Fruit fly (Drosophila melanogaster) whole organism, prepupa: ENCODE measurements around the gene Gfat2.

Experiments used
- Blimp-1 ChIP-seq: fragments of 200-800 bp; sonication (Bioruptor generic); optimal IDR thresholded peaks from 3 replicates; lab custom pipeline; 2017; ENCODE audit warnings: missing biosample characterization, missing genetic modification characterization, mild to moderate bottlenecking, moderate library complexity, missing genetic modification reagents
- CG10669 ChIP-seq: fragments of 200-800 bp; sonication (Bioruptor generic); optimal IDR thresholded peaks from 3 replicates; lab custom pipeline; 2018; ENCODE audit warnings: missing biosample characterization, mild to moderate bottlenecking, missing genetic modification characterization, moderate library complexity
- CG11294 ChIP-seq: fragments of 200-800 bp; sonication (Bioruptor generic); IDR thresholded peaks from 2 replicates; pipeline ENCODE4 v1.3.6; 2022; ENCODE audit warnings: missing biosample characterization, missing genetic modification characterization
- CG11762 ChIP-seq: fragments of 200-800 bp; sonication (Bioruptor generic); optimal IDR thresholded peaks from 3 replicates; lab custom pipeline; 2016; ENCODE audit warnings: missing biosample characterization, missing genetic modification characterization; ENCODE audit not compliant: insufficient read depth
- CG11902 ChIP-seq: fragments of 200-800 bp; sonication (Bioruptor generic); optimal IDR thresholded peaks from 3 replicates; lab custom pipeline; 2016; ENCODE audit warnings: missing biosample characterization, missing genetic modification characterization
- CG15336 ChIP-seq: fragments of 200-800 bp; sonication (Bioruptor generic); IDR thresholded peaks from 2 replicates; pipeline ENCODE4 v1.3.6; 2022; ENCODE audit warnings: missing biosample characterization, missing genetic modification characterization
- CG1621 ChIP-seq: fragments of 200-800 bp; sonication (Bioruptor generic); optimal IDR thresholded peaks from 3 replicates; lab custom pipeline; 2018; ENCODE audit warnings: missing biosample characterization, mild to moderate bottlenecking, missing genetic modification characterization
- CG3032 ChIP-seq: fragments of 200-800 bp; optimal IDR thresholded peaks from 2 replicates; lab custom pipeline; 2019; ENCODE audit warnings: missing biosample characterization, mild to moderate bottlenecking, missing genetic modification characterization, moderate library complexity
- CG31627 ChIP-seq: fragments of 200-800 bp; sonication (Bioruptor generic); optimal IDR thresholded peaks from 3 replicates; lab custom pipeline; 2016; ENCODE audit warnings: missing biosample characterization, missing genetic modification characterization
- CG32006 ChIP-seq: fragments of 200-800 bp; sonication (Bioruptor generic); optimal IDR thresholded peaks from 3 replicates; lab custom pipeline; 2017; ENCODE audit warnings: missing biosample characterization, mild to moderate bottlenecking, missing genetic modification characterization
- CG3919 ChIP-seq: fragments of 200-800 bp; sonication (Bioruptor generic); optimal IDR thresholded peaks from 3 replicates; lab custom pipeline; 2016; ENCODE audit warnings: missing biosample characterization, missing genetic modification characterization
- CG6276 ChIP-seq: fragments of 200-800 bp; sonication (Bioruptor generic); optimal IDR thresholded peaks from 2 replicates; lab custom pipeline; 2017; ENCODE audit warnings: missing biosample characterization, mild to moderate bottlenecking, missing genetic modification characterization
- CG6792 ChIP-seq: fragments of 200-800 bp; sonication (Bioruptor generic); optimal IDR thresholded peaks from 3 replicates; lab custom pipeline; 2016; ENCODE audit warnings: missing biosample characterization, missing genetic modification characterization
- CG6808 ChIP-seq: fragments of 200-800 bp; sonication (Bioruptor generic); optimal IDR thresholded peaks from 3 replicates; lab custom pipeline; 2017; ENCODE audit warnings: missing biosample characterization, missing genetic modification characterization, mild to moderate bottlenecking, moderate library complexity, missing genetic modification reagents
- CG6854 ChIP-seq: fragments of 200-800 bp; sonication (Bioruptor generic); optimal IDR thresholded peaks from 2 replicates; lab custom pipeline; 2017; ENCODE audit warnings: missing biosample characterization, mild to moderate bottlenecking, missing genetic modification characterization
- CG7368 ChIP-seq: fragments of 200-800 bp; sonication (Bioruptor generic); optimal IDR thresholded peaks from 3 replicates; lab custom pipeline; 2016; ENCODE audit warnings: missing biosample characterization, missing genetic modification characterization
- CG8119 ChIP-seq: fragments of 200-800 bp; sonication (Bioruptor generic); IDR thresholded peaks from 3 replicates; pipeline ENCODE4 v1.3.6; 2022; ENCODE audit warnings: missing biosample characterization, missing genetic modification characterization
- CG8319 ChIP-seq: fragments of 200-800 bp; sonication (Bioruptor generic); optimal IDR thresholded peaks from 3 replicates; lab custom pipeline; 2016; ENCODE audit warnings: missing biosample characterization, missing genetic modification characterization
- CG8632 ChIP-seq: fragments of 200-800 bp; sonication (Bioruptor generic); optimal IDR thresholded peaks from 3 replicates; lab custom pipeline; 2016; ENCODE audit warnings: missing biosample characterization, missing genetic modification characterization
- CG9139 ChIP-seq: fragments of 200-800 bp; sonication (Bioruptor generic); optimal IDR thresholded peaks from 3 replicates; lab custom pipeline; 2017; ENCODE audit warnings: missing biosample characterization, mild to moderate bottlenecking, missing genetic modification characterization
- Eip78C ChIP-seq: fragments of 200-800 bp; sonication (Bioruptor generic); peaks from one replicate; lab custom pipeline; 2016; ENCODE audit warnings: missing biosample characterization, missing genetic modification characterization
- Eip93F ChIP-seq: fragments of 200-800 bp; sonication (Bioruptor generic); optimal IDR thresholded peaks from 2 replicates; lab custom pipeline; 2016; ENCODE audit warnings: missing biosample characterization, mild to moderate bottlenecking, missing genetic modification characterization
- Ets96B ChIP-seq: fragments of 200-800 bp; optimal IDR thresholded peaks from 2 replicates; lab custom pipeline; 2019; ENCODE audit warnings: missing biosample characterization, mild to moderate bottlenecking, missing genetic modification characterization, moderate library complexity
- Hr38 ChIP-seq: sonication (Bioruptor generic); optimal IDR thresholded peaks from 2 replicates; lab custom pipeline; 2016; ENCODE audit warnings: missing biosample characterization, missing genetic modification characterization
- Hr39 ChIP-seq: fragments of 200-800 bp; sonication (Bioruptor generic); optimal IDR thresholded peaks from 2 replicates; lab custom pipeline; 2016; ENCODE audit warnings: missing biosample characterization, missing genetic modification characterization
- Hr4 ChIP-seq: fragments of 200-800 bp; sonication (Bioruptor generic); optimal IDR thresholded peaks from 3 replicates; lab custom pipeline; 2016; ENCODE audit warnings: missing biosample characterization, missing genetic modification characterization
- Lpt ChIP-seq: fragments of 200-800 bp; sonication (Bioruptor generic); optimal IDR thresholded peaks from 3 replicates; lab custom pipeline; 2016; ENCODE audit warnings: missing biosample characterization, missing genetic modification characterization
- Met ChIP-seq: fragments of 200-800 bp; sonication (Bioruptor generic); optimal IDR thresholded peaks from 3 replicates; lab custom pipeline; 2016; ENCODE audit warnings: missing biosample characterization, missing genetic modification characterization
- Smox ChIP-seq: fragments of 200-800 bp; sonication (Bioruptor generic); optimal IDR thresholded peaks from 3 replicates; lab custom pipeline; 2016; ENCODE audit warnings: missing biosample characterization, missing genetic modification characterization
- Sox102F ChIP-seq: fragments of 200-800 bp; sonication (Bioruptor generic); optimal IDR thresholded peaks from 2 replicates; lab custom pipeline; 2016; ENCODE audit warnings: missing biosample characterization, mild to moderate bottlenecking, missing genetic modification characterization
- Sox14 ChIP-seq: fragments of 200-800 bp; sonication (Bioruptor generic); optimal IDR thresholded peaks from 3 replicates; lab custom pipeline; 2016; ENCODE audit warnings: missing biosample characterization, missing genetic modification characterization
- Sox15 ChIP-seq: fragments of 200-800 bp; sonication (Bioruptor generic); optimal IDR thresholded peaks from 3 replicates; lab custom pipeline; 2016; ENCODE audit warnings: missing biosample characterization, missing genetic modification characterization
- achi ChIP-seq: fragments of 200-800 bp; sonication (Bioruptor generic); optimal IDR thresholded peaks from 3 replicates; lab custom pipeline; 2016; ENCODE audit warnings: missing biosample characterization, missing genetic modification characterization
- acj6 ChIP-seq: fragments of 200-800 bp; sonication (Bioruptor generic); optimal IDR thresholded peaks from 3 replicates; lab custom pipeline; 2016; ENCODE audit warnings: missing biosample characterization, missing genetic modification characterization
- cyc ChIP-seq: fragments of 200-800 bp; sonication (Bioruptor generic); optimal IDR thresholded peaks from 3 replicates; lab custom pipeline; 2016; ENCODE audit warnings: missing biosample characterization, missing genetic modification characterization
- dsx ChIP-seq: fragments of 200-800 bp; optimal IDR thresholded peaks from 3 replicates; lab custom pipeline; 2019; ENCODE audit warnings: missing biosample characterization, mild to moderate bottlenecking, missing genetic modification characterization, moderate library complexity; ENCODE audit not compliant: poor library complexity, severe bottlenecking
- eg ChIP-seq: fragments of 200-800 bp; sonication (Bioruptor generic); IDR thresholded peaks from 3 replicates; pipeline ENCODE4 v1.3.6; 2022; ENCODE audit warnings: missing biosample characterization, missing genetic modification characterization
- esn ChIP-seq: fragments of 200-800 bp; sonication (Bioruptor generic); optimal IDR thresholded peaks from 2 replicates; lab custom pipeline; 2016; ENCODE audit warnings: missing biosample characterization, mild to moderate bottlenecking, missing genetic modification characterization, moderate library complexity
- fd59A ChIP-seq: fragments of 200-800 bp; sonication (Bioruptor generic); optimal IDR thresholded peaks from 2 replicates; lab custom pipeline; 2017; ENCODE audit warnings: missing biosample characterization, mild to moderate bottlenecking, missing genetic modification characterization, missing genetic modification reagents
- fkh ChIP-seq: fragments of 200-800 bp; sonication (Bioruptor generic); optimal IDR thresholded peaks from 3 replicates; lab custom pipeline; 2017; ENCODE audit warnings: missing biosample characterization, mild to moderate bottlenecking, missing genetic modification characterization, moderate library complexity
- net ChIP-seq: fragments of 200-800 bp; sonication (Bioruptor generic); optimal IDR thresholded peaks from 3 replicates; lab custom pipeline; 2016; ENCODE audit warnings: missing biosample characterization, missing genetic modification characterization
- pdm3 ChIP-seq: fragments of 200-800 bp; sonication (Bioruptor generic); optimal IDR thresholded peaks from 3 replicates; lab custom pipeline; 2016; ENCODE audit warnings: missing biosample characterization, missing genetic modification characterization
- salr ChIP-seq, 2 experiments: fragments of 200-800 bp; sonication (Bioruptor generic); optimal IDR thresholded peaks; 3 replicates each; lab custom pipeline; 2016 to 2018; ENCODE audit warnings: missing biosample characterization in 2 of 2, missing genetic modification characterization in 2 of 2, mild to moderate bottlenecking in 1 of 2
- ss ChIP-seq, 2 experiments: fragments of 200-800 bp; sonication (Bioruptor generic); optimal IDR thresholded peaks; 2 replicates in 1 of 2; 3 replicates in 1 of 2; lab custom pipeline; 2017 to 2018; ENCODE audit warnings: mild to moderate bottlenecking in 2 of 2, missing biosample characterization in 2 of 2, missing genetic modification characterization in 2 of 2, moderate library complexity in 1 of 2
- svp ChIP-seq: fragments of 200-800 bp; sonication (Bioruptor generic); peaks from one replicate; lab custom pipeline; 2016; ENCODE audit warnings: missing biosample characterization, missing genetic modification characterization
- topi ChIP-seq: fragments of 200-800 bp; sonication (Bioruptor generic); optimal IDR thresholded peaks from 3 replicates; lab custom pipeline; 2016; ENCODE audit warnings: missing biosample characterization, missing genetic modification characterization
- vri ChIP-seq: fragments of 200-800 bp; sonication (Bioruptor generic); optimal IDR thresholded peaks from 3 replicates; lab custom pipeline; 2016; ENCODE audit warnings: missing biosample characterization, mild to moderate bottlenecking, missing genetic modification characterization

Gene Gfat2

dm6 chr3R:28331126-28331490 lies 8.5 kb downstream of the Gfat2 start:
- TF ChIP-seq CG15336 (GFP tag; lab: Robert Waterston, UW) (no peak; the same call in 1 of the 2 replicates), pdm3 (GFP tag; lab: Kevin White, UChicago) (no peak), Eip78C (peak; percentile 27), CG11762 (GFP tag; lab: Kevin White, UChicago) (no peak), CG11294 (GFP tag; lab: Robert Waterston, UW) (no peak), Hr39 (GFP tag; lab: Kevin White, UChicago) (no peak), Lpt (GFP tag; lab: Kevin White, UChicago) (no peak), acj6 (GFP tag; lab: Kevin White, UChicago) (no peak)

- TF ChIP-seq fd59A (GFP tag; lab: Kevin White, UChicago), result no peak
- peak; percentile 13 for TF ChIP-seq Met
- TF ChIP-seq Blimp-1, result peak; percentile 93
- TF ChIP-seq topi, result no peak
- TF ChIP-seq CG31627 (GFP tag; lab: Kevin White, UChicago), result peak; percentile 11
- peak; percentile 20 for TF ChIP-seq acj6 (GFP tag; lab: Kevin White, UChicago)
- TF ChIP-seq salr (GFP tag; optimal IDR thresholded peaks at IDR 0.05; lab: Kevin White, UChicago), result no peak
- no peak for TF ChIP-seq pdm3 (GFP tag; lab: Kevin White, UChicago)
- no peak for TF ChIP-seq CG11762 (GFP tag; lab: Kevin White, UChicago)
- no peak for TF ChIP-seq CG1621
- TF ChIP-seq CG11902 (GFP tag; lab: Kevin White, UChicago), result no peak
- no peak for TF ChIP-seq net (GFP tag; lab: Kevin White, UChicago)
- no peak for TF ChIP-seq cyc (GFP tag; lab: Kevin White, UChicago)
- TF ChIP-seq CG32006 (GFP tag; lab: Kevin White, UChicago), result peak; percentile 7
- TF ChIP-seq CG8632 (GFP tag; lab: Kevin White, UChicago), result peak; percentile 23
- TF ChIP-seq svp (GFP tag; lab: Kevin White, UChicago), result peak; percentile 18
- peak; percentile 1 for TF ChIP-seq CG3032 (tag; lab: Kevin White, UChicago)
- TF ChIP-seq CG8119 (GFP tag; lab: Robert Waterston, UW), result peak; percentile 32; the same call in 1 of the 3 replicates
- no peak for TF ChIP-seq CG6792 (GFP tag; lab: Kevin White, UChicago)
- TF ChIP-seq Sox14, result no peak
- TF ChIP-seq CG8319 (GFP tag; lab: Kevin White, UChicago), result no peak
- peak; percentile 25 for TF ChIP-seq CG3919 (GFP tag; lab: Kevin White, UChicago)
- TF ChIP-seq Sox102F, result peak; percentile 8
- TF ChIP-seq fkh (GFP tag; lab: Kevin White, UChicago), result peak; percentile 75
- TF ChIP-seq CG10669 (GFP tag; lab: Kevin White, UChicago), result no peak
- TF ChIP-seq CG6808, result peak; percentile 14
- peak in 1 of 2 experiments; percentile 50 for TF ChIP-seq ss (GFP tag; optimal IDR thresholded peaks at IDR 0.05; lab: Kevin White, UChicago)
- no peak for TF ChIP-seq CG11294 (GFP tag; lab: Robert Waterston, UW)
- peak; percentile 28 for TF ChIP-seq CG6854 (GFP tag; lab: Kevin White, UChicago)
- TF ChIP-seq Hr4 (GFP tag; lab: Kevin White, UChicago), result peak; percentile 6
- no peak for TF ChIP-seq Ets96B (tag; lab: Kevin White, UChicago)
- TF ChIP-seq eg (GFP tag; lab: Robert Waterston, UW), result no peak; the same call in 2 of the 3 replicates
- TF ChIP-seq CG7368 (GFP tag; lab: Kevin White, UChicago), result no peak
- peak; percentile 10 for TF ChIP-seq dsx
- no peak for TF ChIP-seq achi
- no peak for TF ChIP-seq Hr38 (GFP tag; lab: Kevin White, UChicago)
- TF ChIP-seq CG6276 (GFP tag; lab: Kevin White, UChicago), result no peak
- TF ChIP-seq CG9139, result no peak
- TF ChIP-seq vri (GFP tag; lab: Kevin White, UChicago), result peak; percentile 60
- TF ChIP-seq Eip93F (GFP tag; lab: Kevin White, UChicago), result no peak
- TF ChIP-seq Eip78C, result peak; percentile 68
- TF ChIP-seq Sox15, result no peak
- TF ChIP-seq Smox (GFP tag; lab: Kevin White, UChicago), result peak; percentile 35
- no peak for TF ChIP-seq esn (GFP tag; lab: Kevin White, UChicago)
Observed at dm6 chr3R:28330266-28331125, 9.1 kb downstream of the Gfat2 start.
